Worm (Caenorhabditis elegans) whole organism, L4/young adult: ENCODE measurements around the gene srbc-20.

Experiments
- dao-5 ChIP-seq: sonication (generic microtip); optimal IDR thresholded peaks from 2 replicates; lab custom pipeline; 2016; ENCODE audit warnings: missing genotype, missing genetic modification characterization, moderate library complexity, missing compliant biosample characterization
- him-1 ChIP-seq: sonication (generic microtip); optimal IDR thresholded peaks from 2 replicates; lab custom pipeline; 2016; ENCODE audit warnings: missing genotype, missing genetic modification reagents, missing genetic modification characterization, missing compliant biosample characterization

DNA sequence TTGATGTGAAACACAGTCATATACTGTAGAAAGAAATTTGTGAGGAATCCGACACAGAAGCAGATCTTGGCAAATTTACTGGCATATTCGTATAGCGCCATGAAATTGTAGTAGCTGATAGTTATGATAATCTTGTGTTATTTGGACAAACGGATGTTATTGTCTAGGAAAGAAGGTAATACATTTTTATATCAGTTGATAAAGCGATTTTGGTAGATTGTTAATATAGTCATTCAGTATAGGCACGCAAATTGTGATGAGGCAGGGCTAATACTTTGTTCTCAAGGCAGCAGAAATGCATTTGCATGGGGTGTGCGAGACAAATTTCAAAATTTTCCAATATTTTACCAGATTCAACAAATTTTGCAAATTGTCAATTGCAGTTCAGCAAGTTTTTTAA lies 851 bp upstream of the srbc-20 start, which contains the start of gene str-52:
- TF ChIP-seq dao-5 (tag; lab: Kevin White, UChicago) (no peak), him-1 (tag; lab: Kevin White, UChicago) (no peak)
